Worm (Caenorhabditis elegans): ENCODE data around the gene ugt-44.

ce11 chrIV:10463127-10463526 is 6.4 kb upstream of the ugt-44 start:
- TF ChIP-seq unc-62 (GFP tag; optimal IDR thresholded peaks at IDR 0.05) (no peak), egrh-3 (GFP tag; IDR thresholded peaks at IDR 0.05) (no peak), F57A8.1 (GFP tag; optimal IDR thresholded peaks at IDR 0.05) (no peak), ceh-100 (GFP tag; IDR thresholded peaks at IDR 0.05) (no peak)

Data from whole organism, young adult.